Fruit fly (Drosophila melanogaster) whole organism: ENCODE results near the gene CG17562.

Experiments
- CG8478 ChIP-seq: fragments of >200 bp; optimal IDR thresholded peaks from 2 replicates; lab custom pipeline; 2018; ENCODE audit warnings: inconsistent platforms
- Dll ChIP-seq: fragments of >200 bp; optimal IDR thresholded peaks from 2 replicates; lab custom pipeline; 2017
- EcR ChIP-seq, 2 experiments: fragments of >200 bp; optimal IDR thresholded peaks; 2 replicates each; lab custom pipeline; 2017; ENCODE audit warnings: missing biosample characterization in 2 of 2, missing genetic modification characterization in 2 of 2, missing genetic modification reagents in 2 of 2
- pan ChIP-seq: fragments of >200 bp; optimal IDR thresholded peaks from 2 replicates; lab custom pipeline; 2017
- psq ChIP-seq: fragments of >200 bp; optimal IDR thresholded peaks from 2 replicates; lab custom pipeline; 2017
- usp ChIP-seq: fragments of >200 bp; optimal IDR thresholded peaks from 2 replicates; lab custom pipeline; 2017; ENCODE audit warnings: missing biosample characterization, missing genetic modification characterization, mixed read lengths

The CG17562 gene

dm6 chr3R:16630564-16630963 lies 15.5 kb downstream of the CG17562 start:
- TF ChIP-seq Dll (lab: Kevin White, UChicago), result no peak
- TF ChIP-seq psq (lab: Kevin White, UChicago), result no peak

DNA sequence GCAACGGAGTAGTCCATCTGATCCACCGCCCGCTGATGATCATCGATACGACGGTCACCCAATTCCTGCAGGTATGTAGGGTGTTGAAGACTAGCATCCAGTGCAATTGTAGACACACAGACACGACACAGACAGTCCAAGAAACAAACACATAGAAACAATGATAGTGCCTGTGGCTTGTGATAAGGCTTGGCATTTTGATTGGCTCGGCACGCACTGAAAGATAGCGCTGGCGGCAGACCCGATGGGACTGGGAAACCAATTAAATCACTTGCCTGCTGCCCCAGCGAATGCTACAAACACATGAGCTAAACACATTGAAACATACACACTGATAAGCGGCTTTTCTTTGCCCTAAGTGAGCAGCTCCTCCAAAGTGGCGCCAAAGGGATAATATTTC lies 17.6 kb downstream of the CG17562 start:
- TF ChIP-seq pan, result no peak
- TF ChIP-seq EcR (GFP tag; optimal IDR thresholded peaks at IDR 0.05; lab: Kevin White, UChicago), result no peak
- TF ChIP-seq psq (lab: Kevin White, UChicago), result no peak
- TF ChIP-seq usp (GFP tag; lab: Kevin White, UChicago), result no peak
- TF ChIP-seq Dll (lab: Kevin White, UChicago), result no peak
- no peak for TF ChIP-seq CG8478

dm6 chr3R:16640005-16640408 lies 24.9 kb downstream of the CG17562 start, which contains the start of gene nonA-l:
Gene nonA-l (plus strand): TSS chr3R:16640205.
- TF ChIP-seq Dll (lab: Kevin White, UChicago), result no peak
- TF ChIP-seq CG8478, result no peak
- TF ChIP-seq psq (lab: Kevin White, UChicago), result no peak
- TF ChIP-seq pan, result no peak
- TF ChIP-seq EcR (GFP tag; optimal IDR thresholded peaks at IDR 0.05; lab: Kevin White, UChicago), result no peak
- TF ChIP-seq usp (GFP tag; lab: Kevin White, UChicago), result no peak

DNA sequence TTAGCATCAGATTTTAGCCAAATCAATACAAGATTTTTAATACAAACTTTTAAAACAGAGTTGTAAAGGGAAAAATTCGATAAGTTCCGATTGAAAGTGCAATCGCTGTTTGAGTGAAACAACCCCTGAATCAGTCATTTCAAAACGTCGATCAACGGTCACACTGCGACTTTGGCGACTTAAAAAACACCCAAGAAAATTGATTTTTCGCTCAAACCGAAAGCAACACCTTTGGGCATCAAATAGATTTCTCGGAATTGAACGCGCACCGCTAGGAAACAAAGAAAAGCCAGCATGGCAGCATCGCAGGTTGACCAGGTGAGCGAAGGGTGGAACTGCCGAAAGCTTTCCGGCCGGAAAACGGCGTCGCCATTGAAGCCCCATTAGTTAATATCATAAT lies 28.5 kb downstream of the CG17562 start, which contains the start of gene Arl6IP1:
Gene Arl6IP1, plus strand, starts transcription at position 15 of the 400 bp plus-strand sequence.
- no peak for TF ChIP-seq psq (lab: Kevin White, UChicago)
- no peak for TF ChIP-seq usp (GFP tag; lab: Kevin White, UChicago)
- no peak for TF ChIP-seq pan
- no peak for TF ChIP-seq CG8478
- TF ChIP-seq Dll (lab: Kevin White, UChicago), result no peak
- no peak for TF ChIP-seq EcR (GFP tag; optimal IDR thresholded peaks at IDR 0.05; lab: Kevin White, UChicago)

DNA sequence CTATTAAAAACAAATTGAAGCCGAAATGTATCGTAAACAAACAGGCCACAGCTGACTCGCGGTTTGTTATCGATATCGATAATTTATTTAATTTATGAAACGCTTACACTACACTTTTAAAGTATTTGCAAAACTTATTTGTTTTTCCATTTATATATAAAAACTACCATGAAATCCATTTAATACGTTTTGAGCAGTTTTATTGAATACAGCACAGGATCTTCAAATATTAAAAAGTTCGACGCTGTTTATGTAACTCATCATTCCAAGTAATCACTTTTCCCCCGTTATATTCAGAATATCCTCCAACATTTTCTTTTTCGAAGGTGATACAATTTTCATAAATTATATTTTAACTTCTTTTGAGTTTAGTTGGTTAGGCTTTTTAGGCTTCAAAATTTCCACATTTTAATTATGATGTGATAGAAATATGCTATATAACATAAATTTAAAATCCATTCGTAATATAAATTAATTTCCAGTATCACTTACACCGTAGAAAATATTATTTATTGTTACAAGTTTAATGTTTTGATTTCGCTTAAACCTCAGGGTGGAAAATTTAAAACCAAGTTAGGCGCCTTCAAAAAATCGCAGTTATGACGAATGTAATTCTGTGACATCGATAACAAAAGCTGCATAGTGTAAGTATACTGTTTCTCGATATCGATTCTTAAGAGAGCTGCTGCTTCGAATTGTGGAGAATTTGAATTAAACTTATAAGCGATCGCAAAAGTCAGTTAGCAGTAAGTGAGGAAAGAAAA lies 32.0 kb downstream of the CG17562 start, which contains the start of the genes CG10324 and CCT3:
Gene CG10324, minus strand, starts transcription at position 53 of the 764 bp plus-strand sequence.
Gene CCT3, plus strand, starts transcription at position 654 of the 764 bp plus-strand sequence.
- no peak for TF ChIP-seq usp (GFP tag; lab: Kevin White, UChicago)
- no peak for TF ChIP-seq Dll (lab: Kevin White, UChicago)

DNA sequence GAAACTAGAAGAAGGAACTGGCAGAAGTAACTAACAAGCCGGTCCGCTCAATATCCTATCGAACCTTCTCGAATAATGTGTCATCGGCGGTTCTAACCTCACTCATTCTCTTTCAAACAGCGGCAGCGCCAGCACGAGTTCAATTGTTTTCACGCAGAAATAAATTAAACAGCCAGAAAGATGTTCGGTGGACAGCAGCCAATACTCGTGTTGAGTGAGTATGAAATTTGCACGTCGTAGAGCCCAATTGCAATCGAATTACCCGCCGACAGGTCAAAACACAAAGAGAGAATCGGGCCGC lies 32.6 kb downstream of the CG17562 start:
- no peak for TF ChIP-seq psq (lab: Kevin White, UChicago)
- TF ChIP-seq EcR (GFP tag; optimal IDR thresholded peaks at IDR 0.05; lab: Kevin White, UChicago), result no peak
- TF ChIP-seq CG8478, result no peak
- TF ChIP-seq Dll (lab: Kevin White, UChicago), result no peak
- no peak for TF ChIP-seq usp (GFP tag; lab: Kevin White, UChicago)
- TF ChIP-seq pan, result no peak

DNA sequence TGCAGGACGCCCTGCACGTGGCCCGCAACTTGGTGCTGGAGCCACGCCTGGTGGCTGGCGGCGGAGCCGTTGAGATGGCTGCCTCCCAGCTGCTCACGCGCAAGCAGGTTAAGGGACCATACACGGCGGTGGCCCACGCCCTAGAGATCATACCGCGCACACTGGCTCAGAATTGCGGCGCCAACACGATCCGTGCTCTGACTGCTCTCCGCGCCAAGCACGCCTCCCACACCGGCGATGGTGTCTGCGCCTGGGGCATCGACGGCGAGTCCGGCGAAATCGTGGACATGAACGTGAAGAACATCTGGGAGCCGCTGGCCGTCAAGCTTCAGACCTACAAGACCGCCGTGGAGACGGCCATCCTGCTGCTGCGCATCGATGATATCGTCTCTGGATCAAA lies 34.2 kb downstream of the CG17562 start:
- no peak for TF ChIP-seq Dll (lab: Kevin White, UChicago)
- TF ChIP-seq CG8478, result no peak
- no peak for TF ChIP-seq usp (GFP tag; lab: Kevin White, UChicago)
- no peak for TF ChIP-seq psq (lab: Kevin White, UChicago)
- no peak for TF ChIP-seq pan
- TF ChIP-seq EcR (GFP tag; optimal IDR thresholded peaks at IDR 0.05; lab: Kevin White, UChicago), result no peak

DNA sequence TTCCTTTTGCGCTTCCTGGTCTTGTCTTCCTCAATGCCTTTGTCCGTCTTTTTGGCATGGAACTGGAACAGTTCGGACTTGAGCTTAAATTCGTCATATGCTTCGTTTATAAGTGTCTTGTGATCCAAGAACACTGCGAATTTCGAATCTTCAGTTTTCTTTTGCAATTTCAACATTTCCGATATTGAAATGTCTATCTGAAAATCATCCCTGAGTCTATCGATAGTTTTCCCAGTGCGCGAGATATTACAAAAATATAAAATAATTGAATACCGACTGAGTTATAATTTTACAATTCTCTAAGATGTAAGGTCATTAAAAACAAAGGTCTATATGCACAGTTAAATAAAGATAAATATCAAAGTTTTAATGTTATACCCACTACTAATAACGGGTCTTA lies 35.8 kb downstream of the CG17562 start, which contains the start of gene Mettl4:
Gene Mettl4, minus strand, starts transcription at position 208 of the 400 bp plus-strand sequence.
- TF ChIP-seq pan, result no peak
- TF ChIP-seq EcR (GFP tag; optimal IDR thresholded peaks at IDR 0.05; lab: Kevin White, UChicago), result no peak
- TF ChIP-seq psq (lab: Kevin White, UChicago), result no peak
- no peak for TF ChIP-seq Dll (lab: Kevin White, UChicago)
- no peak for TF ChIP-seq CG8478
- no peak for TF ChIP-seq usp (GFP tag; lab: Kevin White, UChicago)

DNA sequence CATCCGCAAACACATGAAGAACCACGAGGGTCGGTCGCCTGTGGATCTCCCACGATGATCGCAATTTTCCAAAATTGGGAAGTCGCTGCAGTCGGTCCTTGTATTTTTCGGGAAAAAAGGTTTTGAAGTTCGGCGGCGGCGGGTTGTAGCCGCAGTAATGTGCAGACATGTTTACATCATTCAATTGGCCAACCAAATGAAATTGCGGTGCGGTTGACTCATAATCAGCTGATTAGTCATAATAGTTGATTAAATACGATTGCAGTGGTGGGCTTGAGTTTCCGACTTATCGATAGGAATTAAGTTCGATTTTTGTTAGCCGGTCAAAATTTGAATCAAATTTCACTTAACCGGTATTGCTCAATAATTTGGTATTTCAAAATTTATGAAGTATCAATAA lies 37.0 kb downstream of the CG17562 start, which contains the start of gene CG14907:
Gene CG14907, minus strand, starts transcription at position 229 of the 400 bp plus-strand sequence.
- TF ChIP-seq Dll (lab: Kevin White, UChicago) (no peak), CG8478 (no peak), EcR (GFP tag; optimal IDR thresholded peaks at IDR 0.05; lab: Kevin White, UChicago) (no peak), pan (no peak), psq (lab: Kevin White, UChicago) (no peak), usp (GFP tag; lab: Kevin White, UChicago) (no peak)

dm6 chr3R:16655000-16655493 lies 39.9 kb downstream of the CG17562 start:
- TF ChIP-seq EcR (GFP tag; optimal IDR thresholded peaks at IDR 0.05; lab: Kevin White, UChicago) (no peak), psq (lab: Kevin White, UChicago) (no peak)

dm6 chr3R:16655494-16656493 lies 40.7 kb downstream of the CG17562 start, which contains the start of gene modSP:
Gene modSP (minus strand): TSS chr3R:16655662.
- TF ChIP-seq psq (lab: Kevin White, UChicago), result no peak
- TF ChIP-seq pan, result no peak
- no peak for TF ChIP-seq CG8478
- TF ChIP-seq Dll (lab: Kevin White, UChicago), result no peak
- TF ChIP-seq usp (GFP tag; lab: Kevin White, UChicago), result no peak
- no peak for TF ChIP-seq EcR (GFP tag; optimal IDR thresholded peaks at IDR 0.05; lab: Kevin White, UChicago)
